Fruit fly (Drosophila melanogaster): ENCODE measurements around the gene Gel.
"Not testable (repeated sequence)": the region's sequence is repeated elsewhere in the genome, so short reads cannot be mapped to it uniquely, and the experiment has no call there.

The Gel gene

dm6 chr3R:4234991-4235553, at the start of gene Gel:
Gene Gel, plus strand, starts transcription at chr3R:4235217.
- TF ChIP-seq EcR (GFP tag; optimal IDR thresholded peaks at IDR 0.05) = no peak
- no peak for TF ChIP-seq CG4496 (GFP tag; IDR thresholded peaks at IDR 0.05)
- TF ChIP-seq CG13204 (GFP tag; optimal IDR thresholded peaks at IDR 0.05) = no peak
- no peak for TF ChIP-seq CG8301 (tag; optimal IDR thresholded peaks at IDR 0.05)
- TF ChIP-seq CG10348 (GFP tag; IDR thresholded peaks at IDR 0.05) = no peak
- TF ChIP-seq CG17806 (tag; optimal IDR thresholded peaks at IDR 0.05) = no peak
- TF ChIP-seq CG14655 (GFP tag; optimal IDR thresholded peaks at IDR 0.05) = no peak
- no peak for TF ChIP-seq Pif1B (GFP tag; optimal IDR thresholded peaks at IDR 0.05)
- no peak for TF ChIP-seq fd96Ca (GFP tag; IDR thresholded peaks at IDR 0.05)

dm6 chr3R:4186820-4187540, 48.0 kb upstream of the Gel start:
- peak; percentile 9 for TF ChIP-seq CG14655 (GFP tag; optimal IDR thresholded peaks at IDR 0.05)
- peak; percentile 65 for TF ChIP-seq EcR (GFP tag; optimal IDR thresholded peaks at IDR 0.05)
- peak; percentile 4 for TF ChIP-seq CG15710 (tag; optimal IDR thresholded peaks at IDR 0.05)
- TF ChIP-seq gl (tag; optimal IDR thresholded peaks at IDR 0.05) = peak; percentile 9
- no peak for TF ChIP-seq CG17806 (tag; optimal IDR thresholded peaks at IDR 0.05)

DNA sequence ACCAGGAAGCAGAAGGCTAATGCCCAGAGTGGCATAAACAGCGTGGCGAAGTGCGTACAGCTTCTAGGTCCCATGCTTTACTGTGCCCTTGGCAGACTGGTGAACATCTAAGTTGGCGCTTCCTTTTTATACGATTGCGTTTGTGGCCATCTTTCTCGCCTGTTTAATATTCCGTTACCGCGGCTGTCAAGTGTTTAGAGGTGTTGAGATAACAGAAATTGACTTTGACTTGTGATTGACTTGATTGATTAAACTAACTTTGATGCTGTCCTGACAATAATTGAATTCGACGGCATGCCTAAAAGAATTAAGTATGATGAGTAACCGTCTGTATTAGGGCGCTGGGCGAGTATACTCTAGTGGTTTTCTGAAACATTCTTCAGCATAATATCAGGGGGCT, 44.9 kb upstream of the Gel start, which contains the start of gene Dsk:
Gene Dsk (minus strand): TSS at position 101 of the 400 bp plus-strand sequence.
- TF ChIP-seq CG8159 (tag; optimal IDR thresholded peaks at IDR 0.05) (no peak), Ets98B (GFP tag; IDR thresholded peaks at IDR 0.05) (no peak), Pif1B (GFP tag; optimal IDR thresholded peaks at IDR 0.05) (no peak), CG34367 (tag; optimal IDR thresholded peaks at IDR 0.05) (no peak), fd96Ca (GFP tag; IDR thresholded peaks at IDR 0.05) (no peak), rn (GFP tag; IDR thresholded peaks at IDR 0.05) (no peak), CG4496 (GFP tag; IDR thresholded peaks at IDR 0.05) (no peak), Snoo (tag; optimal IDR thresholded peaks at IDR 0.05) (no peak), D1 (tag; optimal IDR thresholded peaks at IDR 0.05) (no peak), gl (tag; optimal IDR thresholded peaks at IDR 0.05) (no peak), CG14655 (GFP tag; optimal IDR thresholded peaks at IDR 0.05) (no peak), CG13204 (GFP tag; optimal IDR thresholded peaks at IDR 0.05) (no peak), EcR (GFP tag; optimal IDR thresholded peaks at IDR 0.05) (no peak), CG32121 (GFP tag; IDR thresholded peaks at IDR 0.05) (no peak), CG9948 (tag; optimal IDR thresholded peaks at IDR 0.05) (no peak), Pif1A (GFP tag; optimal IDR thresholded peaks at IDR 0.05) (no peak)

DNA sequence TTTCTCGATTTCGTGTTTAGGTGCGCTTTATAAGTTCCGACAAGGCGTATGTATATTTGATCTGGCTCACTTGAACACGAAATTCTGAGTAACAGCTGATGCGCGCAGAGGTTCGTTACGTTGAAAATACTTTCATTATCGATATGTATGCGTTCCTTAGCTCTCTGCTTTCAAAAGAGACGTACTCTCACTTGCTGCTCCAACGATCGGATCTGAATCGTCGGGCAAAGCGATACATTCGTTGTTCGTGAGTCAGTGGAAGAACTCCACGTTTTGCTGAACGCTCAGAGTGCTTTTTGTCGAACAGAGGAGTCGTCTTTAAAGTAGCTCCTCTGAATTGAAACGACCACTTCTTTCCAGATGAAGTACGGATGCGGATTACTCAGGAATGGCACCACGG, 38.0 kb upstream of the Gel start, which contains the start of gene beta-Man:
Gene beta-Man (plus strand): TSS at position 152 of the 400 bp plus-strand sequence.
- TF ChIP-seq EcR (GFP tag; optimal IDR thresholded peaks at IDR 0.05) = no peak
- no peak for TF ChIP-seq CG15710 (tag; optimal IDR thresholded peaks at IDR 0.05)
- peak; percentile 23 for TF ChIP-seq Pif1A (GFP tag; optimal IDR thresholded peaks at IDR 0.05)
- no peak; the same call in 2 of the 3 replicates for TF ChIP-seq CG4496 (GFP tag; IDR thresholded peaks at IDR 0.05)
- TF ChIP-seq CG10348 (GFP tag; IDR thresholded peaks at IDR 0.05) = no peak
- TF ChIP-seq Pif1B (GFP tag; optimal IDR thresholded peaks at IDR 0.05) = no peak
- no peak for TF ChIP-seq CG13204 (GFP tag; optimal IDR thresholded peaks at IDR 0.05)
- peak; percentile 12 for TF ChIP-seq CG14655 (GFP tag; optimal IDR thresholded peaks at IDR 0.05)
- TF ChIP-seq Ets98B (GFP tag; IDR thresholded peaks at IDR 0.05) = no peak
- no peak for TF ChIP-seq fd96Ca (GFP tag; IDR thresholded peaks at IDR 0.05)
- TF ChIP-seq CG8159 (tag; optimal IDR thresholded peaks at IDR 0.05) = no peak
- TF ChIP-seq CG12605 (GFP tag; IDR thresholded peaks at IDR 0.05) = 0 out of 2 replicates have a peak, but pooled peaks have one; percentile 23
- TF ChIP-seq gl (tag; optimal IDR thresholded peaks at IDR 0.05) = no peak
- TF ChIP-seq D1 (tag; optimal IDR thresholded peaks at IDR 0.05) = peak; percentile 24

DNA sequence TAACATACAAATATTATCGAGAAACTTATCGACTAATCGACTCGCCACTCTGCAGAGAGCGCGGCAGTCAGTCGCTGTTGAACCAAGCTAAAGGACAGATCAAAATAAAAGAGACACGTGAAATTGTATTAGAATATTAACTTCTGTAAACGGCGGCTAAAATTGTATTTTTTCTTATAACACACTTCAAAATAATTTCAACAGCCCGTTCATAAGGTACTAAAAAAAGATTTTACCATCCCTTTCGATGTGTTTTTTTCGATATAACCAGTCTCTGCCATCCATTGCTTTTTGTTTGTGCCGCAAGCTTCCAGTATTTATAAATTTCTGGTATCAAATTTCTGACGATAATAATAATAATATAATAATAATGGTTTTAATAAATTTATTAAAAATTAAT, 23.5 kb upstream of the Gel start, which contains the start of gene aux:
Gene aux (plus strand): TSS at position 301 of the 400 bp plus-strand sequence.
- TF ChIP-seq CG8301, CG15710, CG8159 (tag; optimal IDR thresholded peaks at IDR 0.05): not testable (repeated sequence)

DNA sequence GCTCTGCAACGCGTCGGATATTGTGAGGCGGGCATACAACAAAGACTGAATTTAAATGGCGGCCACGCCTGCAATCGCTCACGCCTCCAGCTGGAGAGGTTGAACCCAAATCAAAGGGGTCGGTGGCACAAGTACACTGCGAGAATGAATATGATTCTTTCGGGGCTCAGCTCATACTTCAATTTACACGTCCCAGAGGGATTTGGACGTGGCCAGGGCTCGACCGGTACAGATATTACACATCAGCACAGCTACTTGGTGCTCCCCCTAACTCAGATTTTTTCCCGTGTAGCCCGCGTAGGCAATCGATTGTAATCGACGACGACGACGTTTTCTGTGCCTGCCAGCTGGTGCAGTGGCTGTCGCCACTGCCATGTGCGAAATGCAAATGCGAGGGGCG, 21.0 kb upstream of the Gel start:
- TF ChIP-seq Pif1B (GFP tag; optimal IDR thresholded peaks at IDR 0.05) (peak; percentile 76), EcR (GFP tag; optimal IDR thresholded peaks at IDR 0.05) (peak; percentile 93), CG8159 (tag; optimal IDR thresholded peaks at IDR 0.05) (peak; percentile 88), CG15710 (tag; optimal IDR thresholded peaks at IDR 0.05) (peak; percentile 92), Ets98B (GFP tag; IDR thresholded peaks at IDR 0.05) (peak; percentile 94), CG9948 (tag; optimal IDR thresholded peaks at IDR 0.05) (peak; percentile 83), CG14655 (GFP tag; optimal IDR thresholded peaks at IDR 0.05) (peak; percentile 77), fd96Ca (GFP tag; IDR thresholded peaks at IDR 0.05) (peak; percentile 97), Snoo (tag; optimal IDR thresholded peaks at IDR 0.05) (peak; percentile 84), CG4496 (GFP tag; IDR thresholded peaks at IDR 0.05) (peak; percentile 96), CG17806 (tag; optimal IDR thresholded peaks at IDR 0.05) (peak; percentile 83), CG32121 (GFP tag; IDR thresholded peaks at IDR 0.05) (peak; percentile 93), D1 (tag; optimal IDR thresholded peaks at IDR 0.05) (peak; percentile 6), Pif1A (GFP tag; optimal IDR thresholded peaks at IDR 0.05) (peak; percentile 93), gl (tag; optimal IDR thresholded peaks at IDR 0.05) (peak; percentile 81), CG10348 (GFP tag; IDR thresholded peaks at IDR 0.05) (peak; percentile 81), CG13204 (GFP tag; optimal IDR thresholded peaks at IDR 0.05) (peak; percentile 70), CG12605 (GFP tag; IDR thresholded peaks at IDR 0.05) (peak; percentile 84), rn (GFP tag; IDR thresholded peaks at IDR 0.05) (peak; percentile 93), CG8301 (tag; optimal IDR thresholded peaks at IDR 0.05) (peak; percentile 73), CG34367 (tag; optimal IDR thresholded peaks at IDR 0.05) (peak; percentile 86)

Measured in whole organism, pupa.